Worm (Caenorhabditis elegans) whole organism, L1 larva: ENCODE measurements around the gene erd-2.1.

Experiments
- C04F5.9 ChIP-seq: sonication (generic microtip); optimal IDR thresholded peaks from 2 replicates; lab custom pipeline; 2016; ENCODE audit warnings: missing genetic modification characterization, missing compliant biosample characterization
- C16A3.4 ChIP-seq: fragments of 150-350 bp; optimal IDR thresholded peaks from 2 replicates; lab custom pipeline; 2014; ENCODE audit warnings: missing biosample characterization, missing genetic modification characterization
- C34B4.2 ChIP-seq: sonication (generic microtip); optimal IDR thresholded peaks from 2 replicates; lab custom pipeline; 2017; ENCODE audit warnings: mild to moderate bottlenecking, missing genetic modification characterization, missing compliant biosample characterization
- F16B12.6 ChIP-seq: fragments of 150-350 bp; optimal IDR thresholded peaks from 2 replicates; lab custom pipeline; 2014; ENCODE audit warnings: missing biosample characterization, missing genetic modification characterization
- Y116A8C.19 ChIP-seq: sonication (generic microtip); optimal IDR thresholded peaks from 2 replicates; lab custom pipeline; 2016; ENCODE audit warnings: missing compliant biosample characterization, missing genetic modification characterization, borderline replicate concordance
- aly-2 ChIP-seq: fragments of 150-350 bp; optimal IDR thresholded peaks from 2 replicates; lab custom pipeline; 2014; ENCODE audit warnings: missing biosample characterization, missing genetic modification characterization
- blmp-1 ChIP-seq: fragments of 150-350 bp; optimal IDR thresholded peaks from 2 replicates; lab custom pipeline; 2014; ENCODE audit warnings: missing biosample characterization, missing genetic modification characterization
- ceh-63 ChIP-seq: fragments of 200-800 bp; sonication (Bioruptor generic); optimal IDR thresholded peaks from 2 replicates; lab custom pipeline; 2018; ENCODE audit warnings: mild to moderate bottlenecking, missing genetic modification characterization, missing compliant biosample characterization
- ceh-8 ChIP-seq: fragments of 200-800 bp; sonication (Bioruptor generic); optimal IDR thresholded peaks from 2 replicates; lab custom pipeline; 2018; ENCODE audit warnings: mild to moderate bottlenecking, missing genetic modification characterization, moderate library complexity, missing compliant biosample characterization
- ceh-82 ChIP-seq, 3 experiments: fragments of 150-350 bp in 1 of 3; sonication (generic microtip) in 2 of 3; optimal IDR thresholded peaks; 2 replicates each; lab custom pipeline; 2014 to 2017; ENCODE audit warnings: missing biosample characterization in 3 of 3, missing genetic modification characterization in 3 of 3
- ceh-88 ChIP-seq: fragments of 200-800 bp; sonication (Bioruptor generic); IDR thresholded peaks from 2 replicates; pipeline ENCODE4 v1.3.6; 2022; ENCODE audit warnings: missing genetic modification characterization, missing compliant biosample characterization
- egl-13 ChIP-seq: sonication (generic microtip); optimal IDR thresholded peaks from 2 replicates; lab custom pipeline; 2016; ENCODE audit warnings: missing genotype, missing genetic modification reagents, missing genetic modification characterization, missing compliant biosample characterization
- egl-27 ChIP-seq, 2 experiments: fragments of 150-350 bp in 1 of 2; sonication (generic microtip); optimal IDR thresholded peaks; 3 replicates each; lab custom pipeline; 2017 to 2018; ENCODE audit warnings: missing biosample characterization in 2 of 2, missing genetic modification characterization in 2 of 2, missing genetic modification reagents in 2 of 2
- elt-3 ChIP-seq, 6 experiments: fragments of 150-350 bp in 1 of 6; sonication (generic microtip); optimal IDR thresholded peaks; 2 replicates each; lab custom pipeline; 2017 to 2018; ENCODE audit warnings: missing biosample characterization in 6 of 6, missing genetic modification characterization in 6 of 6, inconsistent platforms in 1 of 6
- ets-5 ChIP-seq: fragments of 200-800 bp; sonication (Bioruptor generic); IDR thresholded peaks from 2 replicates; pipeline ENCODE4 v1.3.6; 2022; ENCODE audit warnings: missing genetic modification characterization, missing compliant biosample characterization
- fkh-10 ChIP-seq: sonication (generic microtip); optimal IDR thresholded peaks from 2 replicates; lab custom pipeline; 2017; ENCODE audit warnings: missing biosample characterization, missing genetic modification reagents, missing genetic modification characterization
- fkh-4 ChIP-seq: sonication (generic microtip); optimal IDR thresholded peaks from 2 replicates; lab custom pipeline; 2016; ENCODE audit warnings: missing compliant biosample characterization, missing genetic modification characterization, borderline replicate concordance
- fkh-8 ChIP-seq: sonication (generic microtip); optimal IDR thresholded peaks from 2 replicates; lab custom pipeline; 2016; ENCODE audit warnings: mild to moderate bottlenecking, missing genetic modification characterization, missing compliant biosample characterization
- grh-1 ChIP-seq: fragments of 200-800 bp; sonication (Bioruptor generic); IDR thresholded peaks from 2 replicates; pipeline ENCODE4 v1.3.6; 2022; ENCODE audit warnings: missing genetic modification reagents, missing genetic modification characterization, missing compliant biosample characterization
- hlh-17 ChIP-seq: fragments of 200-800 bp; sonication (Bioruptor generic); optimal IDR thresholded peaks from 2 replicates; lab custom pipeline; 2018; ENCODE audit warnings: missing genetic modification characterization, mild to moderate bottlenecking, missing compliant biosample characterization, moderate library complexity, borderline replicate concordance
- irx-1 ChIP-seq: sonication (generic microtip); optimal IDR thresholded peaks from 2 replicates; lab custom pipeline; 2016; ENCODE audit warnings: missing genetic modification characterization, missing compliant biosample characterization
- jun-1 ChIP-seq: fragments of 150-350 bp; optimal IDR thresholded peaks from 2 replicates; lab custom pipeline; 2014; ENCODE audit warnings: missing biosample characterization, missing genetic modification reagents, missing genetic modification characterization
- lin-13 ChIP-seq: fragments of 150-350 bp; optimal IDR thresholded peaks from 2 replicates; lab custom pipeline; 2014; ENCODE audit warnings: missing biosample characterization, missing genetic modification reagents, missing genetic modification characterization
- lin-14 ChIP-seq: fragments of 200-800 bp; sonication (Bioruptor generic); optimal IDR thresholded peaks from 2 replicates; lab custom pipeline; 2018; ENCODE audit warnings: mild to moderate bottlenecking, missing genetic modification characterization, moderate library complexity, missing compliant biosample characterization
- lin-35 ChIP-seq, 2 experiments: fragments of 150-350 bp; optimal IDR thresholded peaks; 2 replicates each; lab custom pipeline; 2014; ENCODE audit warnings: missing biosample characterization in 2 of 2, missing genetic modification characterization in 2 of 2, missing genetic modification reagents in 2 of 2
- lin-39 ChIP-seq: fragments of 150-350 bp; optimal IDR thresholded peaks from 2 replicates; lab custom pipeline; 2014; ENCODE audit warnings: missing biosample characterization, missing genetic modification reagents, missing genetic modification characterization
- lsy-2 ChIP-seq, 2 experiments: fragments of 150-350 bp; optimal IDR thresholded peaks; 2 replicates each; lab custom pipeline; 2014; ENCODE audit warnings: missing biosample characterization in 2 of 2, missing genetic modification characterization in 2 of 2
- mef-2 ChIP-seq: fragments of 150-350 bp; optimal IDR thresholded peaks from 2 replicates; lab custom pipeline; 2014; ENCODE audit warnings: missing biosample characterization, missing genetic modification characterization
- nhr-12 ChIP-seq: sonication (generic microtip); optimal IDR thresholded peaks from 2 replicates; lab custom pipeline; 2017; ENCODE audit warnings: missing biosample characterization, missing genetic modification characterization
- nhr-237 ChIP-seq: fragments of 150-350 bp; optimal IDR thresholded peaks from 2 replicates; lab custom pipeline; 2014; ENCODE audit warnings: missing biosample characterization, missing genetic modification characterization
- nhr-71 ChIP-seq: sonication (generic microtip); optimal IDR thresholded peaks from 2 replicates; lab custom pipeline; 2016; ENCODE audit warnings: mild to moderate bottlenecking, missing genetic modification characterization, moderate library complexity, missing compliant biosample characterization
- nhr-77 ChIP-seq: fragments of 150-350 bp; optimal IDR thresholded peaks from 2 replicates; lab custom pipeline; 2014; ENCODE audit warnings: missing biosample characterization, missing genetic modification characterization
- nhr-85 ChIP-seq: sonication (generic microtip); peaks from one replicate; lab custom pipeline; 2016; ENCODE audit warnings: missing genetic modification characterization, inconsistent platforms, missing compliant biosample characterization
- nhr-90 ChIP-seq: sonication (generic microtip); optimal IDR thresholded peaks from 2 replicates; lab custom pipeline; 2016; ENCODE audit warnings: mild to moderate bottlenecking, missing genetic modification characterization, missing compliant biosample characterization; ENCODE audit not compliant: poor library complexity
- pax-3 ChIP-seq: fragments of 200-800 bp; sonication (Bioruptor generic); optimal IDR thresholded peaks from 2 replicates; lab custom pipeline; 2018; ENCODE audit warnings: mild to moderate bottlenecking, missing genetic modification characterization, moderate library complexity, missing compliant biosample characterization
- pqm-1 ChIP-seq: sonication (generic microtip); optimal IDR thresholded peaks from 3 replicates; lab custom pipeline; 2017; ENCODE audit warnings: missing biosample characterization, missing genetic modification characterization
- skn-1 ChIP-seq: fragments of 150-350 bp; optimal IDR thresholded peaks from 2 replicates; lab custom pipeline; 2014; ENCODE audit warnings: missing biosample characterization, missing genetic modification characterization
- snpc-4 ChIP-seq: fragments of 150-350 bp; optimal IDR thresholded peaks from 2 replicates; lab custom pipeline; 2014; ENCODE audit warnings: missing biosample characterization, missing genetic modification characterization
- snu-23 ChIP-seq: sonication (generic microtip); optimal IDR thresholded peaks from 2 replicates; lab custom pipeline; 2016; ENCODE audit warnings: missing genetic modification characterization, missing compliant biosample characterization
- sup-37 ChIP-seq: fragments of 200-800 bp; sonication (Bioruptor generic); optimal IDR thresholded peaks from 2 replicates; lab custom pipeline; 2018; ENCODE audit warnings: mild to moderate bottlenecking, missing genetic modification characterization, missing compliant biosample characterization
- unc-62 ChIP-seq: fragments of 150-350 bp; optimal IDR thresholded peaks from 2 replicates; lab custom pipeline; 2014; ENCODE audit warnings: missing biosample characterization, missing genetic modification reagents, missing genetic modification characterization
- unc-86 ChIP-seq: sonication (generic microtip); optimal IDR thresholded peaks from 2 replicates; lab custom pipeline; 2016; ENCODE audit warnings: missing genetic modification characterization, missing compliant biosample characterization
- unc-98 ChIP-seq: fragments of 200-800 bp; sonication (Bioruptor generic); IDR thresholded peaks from 2 replicates; pipeline ENCODE4 v1.3.6; 2022; ENCODE audit warnings: missing genetic modification characterization, missing compliant biosample characterization
- vab-15 ChIP-seq: sonication (generic microtip); optimal IDR thresholded peaks from 2 replicates; lab custom pipeline; 2017; ENCODE audit warnings: missing genotype, mild to moderate bottlenecking, missing genetic modification characterization, missing compliant biosample characterization
- zag-1 ChIP-seq: fragments of 150-350 bp; optimal IDR thresholded peaks from 2 replicates; lab custom pipeline; 2014; ENCODE audit warnings: missing biosample characterization, missing genetic modification characterization
- ztf-11 ChIP-seq, 2 experiments: sonication (generic microtip); optimal IDR thresholded peaks; 2 replicates each; lab custom pipeline; 2016 to 2017; ENCODE audit warnings: missing genetic modification characterization in 2 of 2, missing biosample characterization in 1 of 2, missing compliant biosample characterization in 1 of 2
- ztf-4 ChIP-seq: fragments of 150-350 bp; optimal IDR thresholded peaks from 2 replicates; lab custom pipeline; 2014; ENCODE audit warnings: missing biosample characterization, missing genetic modification characterization

erd-2.1 gene

DNA sequence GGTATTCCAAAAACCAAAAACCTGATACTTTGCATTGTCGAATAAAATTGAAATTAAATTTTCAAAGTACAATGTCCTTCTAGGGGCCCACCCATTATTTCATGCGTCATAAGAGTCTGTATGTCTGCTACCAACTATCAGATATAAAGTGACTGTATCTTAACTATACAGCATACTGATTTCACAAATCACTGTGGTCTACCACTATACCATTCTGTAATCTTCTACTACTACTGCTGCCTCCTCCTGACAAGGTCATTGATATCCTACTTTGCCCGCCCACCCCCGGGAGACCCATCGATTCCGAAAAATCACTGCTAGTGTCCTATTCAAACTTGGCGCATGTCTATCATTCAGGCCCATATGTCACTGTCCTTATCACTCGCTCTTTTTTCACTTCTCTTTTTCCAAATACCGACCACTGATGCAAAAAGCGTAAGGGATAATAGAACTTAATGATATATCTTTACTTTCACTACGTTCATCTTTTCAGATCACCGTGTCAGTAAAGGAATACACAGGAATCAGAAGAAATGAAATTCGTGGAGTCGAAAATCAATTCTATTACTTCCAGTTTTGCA lies 13.5 kb upstream of the erd-2.1 start, which contains the start of gene C07A4.2 (continued):
- TF ChIP-seq fkh-4 (tag; lab: Kevin White, UChicago) (no peak), unc-98 (GFP tag; lab: Robert Waterston, UW) (no peak), lin-14 (GFP tag; lab: Kevin White, UChicago) (peak; percentile 57), nhr-12 (tag; lab: Kevin White, UChicago) (no peak), C04F5.9 (tag; lab: Kevin White, UChicago) (no peak), ztf-11 (tag; optimal IDR thresholded peaks at IDR 0.05; lab: Kevin White, UChicago) (no peak), ets-5 (GFP tag; lab: Robert Waterston, UW) (no peak), lin-13 (GFP tag; lab: Kevin White, UChicago) (no peak), pax-3 (tag; lab: Kevin White, UChicago) (no peak)

DNA sequence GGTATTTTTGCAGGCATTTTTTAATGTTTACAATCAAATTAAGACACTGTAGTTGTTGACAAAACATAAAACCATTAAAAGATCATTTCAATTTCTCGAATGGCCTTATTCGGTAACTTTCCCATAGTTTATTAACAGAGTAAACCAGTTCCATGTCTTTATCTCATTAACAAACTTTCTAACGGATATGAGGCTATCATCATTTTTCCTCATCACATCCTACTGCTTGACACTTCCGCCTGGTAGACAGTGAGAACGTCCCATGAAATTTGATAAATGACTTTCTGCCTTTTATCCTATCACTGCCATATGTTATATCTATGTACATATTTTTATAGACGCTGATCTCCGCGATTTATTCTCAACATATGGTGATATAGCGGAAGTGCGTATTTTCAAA lies 12.0 kb upstream of the erd-2.1 start:
- TF ChIP-seq egl-13 (tag; lab: Kevin White, UChicago) (no peak), nhr-12 (tag; lab: Kevin White, UChicago) (no peak), pax-3 (tag; lab: Kevin White, UChicago) (no peak), nhr-90 (no peak), zag-1 (tag; lab: Kevin White, UChicago) (no peak), nhr-77 (tag; lab: Kevin White, UChicago) (no peak), ztf-11 (tag; optimal IDR thresholded peaks at IDR 0.05; lab: Kevin White, UChicago) (no peak), C04F5.9 (tag; lab: Kevin White, UChicago) (no peak), irx-1 (tag; lab: Kevin White, UChicago) (no peak), lin-35 (GFP tag; optimal IDR thresholded peaks at IDR 0.05; lab: Kevin White, UChicago) (no peak), Y116A8C.19 (tag; lab: Kevin White, UChicago) (no peak), fkh-8 (tag; lab: Kevin White, UChicago) (no peak), lin-14 (GFP tag; lab: Kevin White, UChicago) (peak; percentile 64), unc-98 (GFP tag; lab: Robert Waterston, UW) (no peak), ceh-8 (no peak), hlh-17 (GFP tag; lab: Kevin White, UChicago) (no peak), nhr-85 (tag; lab: Kevin White, UChicago) (peak; percentile 89), ceh-63 (GFP tag; lab: Kevin White, UChicago) (no peak), elt-3 (tag; optimal IDR thresholded peaks at IDR 0.05; lab: Kevin White, UChicago) (peak in 3 of 6 experiments; percentile 3 to 74 (median 29)), fkh-4 (tag; lab: Kevin White, UChicago) (no peak), C34B4.2 (no peak), unc-62 (GFP tag; lab: Kevin White, UChicago) (no peak), blmp-1 (tag; lab: Kevin White, UChicago) (peak; percentile 84), skn-1 (no peak), C16A3.4 (tag; lab: Kevin White, UChicago) (no peak)

DNA sequence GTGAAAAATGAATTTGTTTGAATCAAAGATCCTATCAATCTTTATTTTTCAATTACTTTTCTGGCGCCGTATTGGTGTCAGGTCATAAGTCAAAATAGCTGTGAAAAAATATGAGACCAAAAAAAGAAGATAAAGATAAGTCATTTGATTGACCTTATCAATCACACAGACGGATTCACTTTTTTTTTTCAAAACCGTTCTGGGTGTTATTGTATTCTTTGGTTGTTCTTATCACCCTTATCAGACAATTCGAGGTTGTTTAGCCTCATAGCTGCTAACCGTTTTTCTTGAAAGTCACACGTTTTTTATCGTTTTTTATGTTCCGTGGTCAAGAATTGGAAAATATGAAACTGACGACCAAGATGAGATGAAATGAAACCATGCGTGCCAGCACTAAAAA lies 9.9 kb upstream of the erd-2.1 start:
- no peak for TF ChIP-seq pqm-1 (tag; lab: Kevin White, UChicago)
- TF ChIP-seq aly-2: no peak
- no peak for TF ChIP-seq jun-1 (tag; lab: Kevin White, UChicago)
- no peak for TF ChIP-seq ceh-8
- no peak for TF ChIP-seq fkh-10 (GFP tag; lab: Kevin White, UChicago)
- no peak for TF ChIP-seq snpc-4 (tag; lab: Kevin White, UChicago)
- TF ChIP-seq mef-2: no peak
- no peak for TF ChIP-seq vab-15 (tag; lab: Kevin White, UChicago)
- no peak for TF ChIP-seq unc-86 (tag; lab: Kevin White, UChicago)
- TF ChIP-seq lin-39 (tag; lab: Kevin White, UChicago): no peak
- peak; percentile 78 for TF ChIP-seq nhr-85 (tag; lab: Kevin White, UChicago)
- TF ChIP-seq blmp-1 (tag; lab: Kevin White, UChicago): peak; percentile 72
- no peak for TF ChIP-seq fkh-8 (tag; lab: Kevin White, UChicago)
- no peak for TF ChIP-seq sup-37
- no peak for TF ChIP-seq nhr-90
- TF ChIP-seq lsy-2 (tag; optimal IDR thresholded peaks at IDR 0.05; lab: Kevin White, UChicago): no peak
- TF ChIP-seq snu-23 (GFP tag; lab: Kevin White, UChicago): peak; percentile 13
- no peak for TF ChIP-seq unc-98 (GFP tag; lab: Robert Waterston, UW)
- TF ChIP-seq grh-1: no peak
- no peak for TF ChIP-seq ceh-88 (GFP tag; lab: Robert Waterston, UW)
- TF ChIP-seq nhr-71 (tag; lab: Kevin White, UChicago): peak; percentile 30
- TF ChIP-seq ztf-4 (tag; lab: Kevin White, UChicago): no peak
- TF ChIP-seq egl-27 (tag; optimal IDR thresholded peaks at IDR 0.05; lab: Kevin White, UChicago): no peak
- no peak for TF ChIP-seq nhr-237 (tag; lab: Kevin White, UChicago)
- TF ChIP-seq nhr-12 (tag; lab: Kevin White, UChicago): no peak
- TF ChIP-seq F16B12.6 (tag; lab: Kevin White, UChicago): no peak
- TF ChIP-seq ceh-82 (tag; optimal IDR thresholded peaks at IDR 0.05; lab: Kevin White, UChicago): no peak
